Worm (Caenorhabditis elegans) whole organism, late embryonic: ENCODE measurements around the gene nspc-7.

Experiments used
- K02D7.2 ChIP-seq: sonication (generic microtip); optimal IDR thresholded peaks from 2 replicates; lab custom pipeline; 2017; ENCODE audit warnings: mild to moderate bottlenecking, missing genetic modification characterization, missing compliant biosample characterization
- T23F11.4 ChIP-seq: fragments of 200-800 bp; sonication (Bioruptor generic); optimal IDR thresholded peaks from 2 replicates; lab custom pipeline; 2018; ENCODE audit warnings: mild to moderate bottlenecking, missing genetic modification characterization, missing compliant biosample characterization
- che-1 ChIP-seq: sonication (generic microtip); optimal IDR thresholded peaks from 2 replicates; lab custom pipeline; 2016; ENCODE audit warnings: mild to moderate bottlenecking, missing genetic modification characterization, missing compliant biosample characterization
- gmeb-2 ChIP-seq: sonication (generic microtip); optimal IDR thresholded peaks from 2 replicates; lab custom pipeline; 2016; ENCODE audit warnings: missing genetic modification characterization, inconsistent platforms, missing compliant biosample characterization
- hlh-6 ChIP-seq: sonication (generic microtip); optimal IDR thresholded peaks from 2 replicates; lab custom pipeline; 2016; ENCODE audit warnings: missing genotype, missing genetic modification characterization, missing compliant biosample characterization
- nfya-1 ChIP-seq: sonication (generic microtip); optimal IDR thresholded peaks from 2 replicates; lab custom pipeline; 2017; ENCODE audit warnings: missing genetic modification characterization, mild to moderate bottlenecking, missing compliant biosample characterization, antibody characterized with exemption, moderate library complexity
- nhr-11 ChIP-seq: fragments of 150-350 bp; optimal IDR thresholded peaks from 2 replicates; lab custom pipeline; 2014; ENCODE audit warnings: missing biosample characterization, missing genetic modification characterization
- unc-55 ChIP-seq: sonication (generic microtip); optimal IDR thresholded peaks from 2 replicates; lab custom pipeline; 2017; ENCODE audit warnings: missing biosample characterization, missing genetic modification reagents, missing genetic modification characterization

- no peak for TF ChIP-seq hlh-6
- no peak for TF ChIP-seq K02D7.2 (tag; lab: Kevin White, UChicago)
- TF ChIP-seq unc-55 (GFP tag; lab: Kevin White, UChicago): no peak
- no peak for TF ChIP-seq che-1 (tag; lab: Kevin White, UChicago)
- no peak for TF ChIP-seq nfya-1
- no peak for TF ChIP-seq nhr-11
- TF ChIP-seq gmeb-2 (tag; lab: Kevin White, UChicago): no peak
- no peak for TF ChIP-seq T23F11.4
Measured at ce11 chrX:8563663-8564450, 22.2 kb downstream of the nspc-7 start.
